Worm (Caenorhabditis elegans) whole organism, L4 larva: Measurements from ENCODE around the gene bicd-1.

Source experiments
- F10B5.3 ChIP-seq: sonication (generic microtip); optimal IDR thresholded peaks from 2 replicates; lab custom pipeline; 2016; ENCODE audit warnings: mild to moderate bottlenecking, missing genetic modification characterization, missing compliant biosample characterization
- F26F4.8 ChIP-seq: fragments of 200-800 bp; sonication (Bioruptor generic); conservative IDR thresholded peaks from 2 replicates; pipeline ENCODE4 v1.3.6; 2022; ENCODE audit warnings: missing genetic modification characterization, missing compliant biosample characterization
- F44E2.7 ChIP-seq: fragments of 200-800 bp; sonication (Bioruptor generic); IDR thresholded peaks from 2 replicates; pipeline ENCODE4 v2.1.2; 2022; ENCODE audit warnings: missing genetic modification characterization, missing compliant biosample characterization
- F49E8.2 ChIP-seq: sonication (generic microtip); optimal IDR thresholded peaks from 2 replicates; lab custom pipeline; 2016; ENCODE audit warnings: missing compliant biosample characterization, mild to moderate bottlenecking, missing genetic modification characterization, borderline replicate concordance
- R02D3.7 ChIP-seq: fragments of 150-350 bp; sonication (generic microtip); optimal IDR thresholded peaks from 3 replicates; lab custom pipeline; 2014; ENCODE audit warnings: missing biosample characterization, missing genetic modification characterization
- Y48G9A.11 ChIP-seq: fragments of 200-800 bp; sonication (Bioruptor generic); IDR thresholded peaks from 2 replicates; pipeline ENCODE4 v1.3.6; 2022; ENCODE audit warnings: missing genetic modification reagents, missing genetic modification characterization, missing compliant biosample characterization
- ZK337.2 ChIP-seq: fragments of 200-800 bp; sonication (Bioruptor generic); IDR thresholded peaks from 2 replicates; pipeline ENCODE4 v1.3.6; 2022; ENCODE audit warnings: missing genetic modification reagents, missing genetic modification characterization, missing compliant biosample characterization
- ama-1 ChIP-seq: fragments of 150-350 bp; optimal IDR thresholded peaks from 2 replicates; lab custom pipeline; 2014; ENCODE audit warnings: inconsistent platforms, mixed read lengths
- arid-1 ChIP-seq: fragments of 200-800 bp; sonication (Bioruptor generic); conservative IDR thresholded peaks from 2 replicates; pipeline ENCODE4 v1.3.6; 2022; ENCODE audit warnings: missing genetic modification reagents, missing genetic modification characterization, missing compliant biosample characterization
- ceh-20 ChIP-seq: fragments of 200-800 bp; sonication (Bioruptor generic); IDR thresholded peaks from 2 replicates; pipeline ENCODE4 v1.3.6; 2022; ENCODE audit warnings: missing genetic modification reagents, missing genetic modification characterization, missing compliant biosample characterization
- ceh-32 ChIP-seq: sonication (generic microtip); optimal IDR thresholded peaks from 2 replicates; lab custom pipeline; 2016; ENCODE audit warnings: mild to moderate bottlenecking, missing genetic modification characterization, missing compliant biosample characterization; ENCODE audit not compliant: poor library complexity
- ceh-62 ChIP-seq: sonication (generic microtip); optimal IDR thresholded peaks from 2 replicates; lab custom pipeline; 2017; ENCODE audit warnings: missing biosample characterization, missing genetic modification characterization
- ces-1 ChIP-seq: fragments of 150-350 bp; sonication (generic microtip); optimal IDR thresholded peaks from 4 replicates; lab custom pipeline; 2014; ENCODE audit warnings: missing biosample characterization, missing genetic modification reagents, missing genetic modification characterization
- daf-12 ChIP-seq: fragments of 150-350 bp; optimal IDR thresholded peaks from 2 replicates; lab custom pipeline; 2014; ENCODE audit warnings: missing biosample characterization, missing genetic modification reagents, missing genetic modification characterization
- daf-16 ChIP-seq, 3 experiments: sonication (generic microtip); optimal IDR thresholded peaks; 2 replicates each; lab custom pipeline; 2016 to 2017; ENCODE audit warnings: missing genetic modification characterization in 3 of 3, missing genetic modification reagents in 3 of 3, mild to moderate bottlenecking in 2 of 3, missing compliant biosample characterization in 2 of 3, missing biosample characterization in 1 of 3, moderate library complexity in 1 of 3
- daf-8 ChIP-seq: fragments of 200-800 bp; sonication (Bioruptor generic); IDR thresholded peaks from 2 replicates; pipeline ENCODE4 v1.3.6; 2022; ENCODE audit warnings: missing genetic modification characterization, missing compliant biosample characterization
- dmd-9 ChIP-seq: fragments of 200-800 bp; sonication (Bioruptor generic); IDR thresholded peaks from 2 replicates; pipeline ENCODE4 v1.3.6; 2022; ENCODE audit warnings: missing genetic modification reagents, missing genetic modification characterization, missing compliant biosample characterization
- dpl-1 ChIP-seq: fragments of 150-350 bp; optimal IDR thresholded peaks from 2 replicates; lab custom pipeline; 2014; ENCODE audit warnings: missing biosample characterization, missing genetic modification reagents, missing genetic modification characterization
- duxl-1 ChIP-seq: sonication (generic microtip); optimal IDR thresholded peaks from 2 replicates; lab custom pipeline; 2016; ENCODE audit warnings: mild to moderate bottlenecking, missing genetic modification characterization, moderate library complexity, missing compliant biosample characterization; ENCODE audit not compliant: poor library complexity
- dve-1 ChIP-seq: sonication (generic microtip); optimal IDR thresholded peaks from 2 replicates; lab custom pipeline; 2017; ENCODE audit warnings: antibody characterized with exemption, mild to moderate bottlenecking, missing genetic modification characterization, missing compliant biosample characterization; ENCODE audit not compliant: insufficient read depth
- fkh-10 ChIP-seq: fragments of 150-350 bp; optimal IDR thresholded peaks from 2 replicates; lab custom pipeline; 2014; ENCODE audit warnings: missing biosample characterization, missing genetic modification reagents, missing genetic modification characterization
- fos-1 ChIP-seq: fragments of 150-350 bp; optimal IDR thresholded peaks from 2 replicates; lab custom pipeline; 2014; ENCODE audit warnings: missing biosample characterization, missing genetic modification characterization
- gei-8 ChIP-seq: fragments of 200-800 bp; sonication (Bioruptor generic); optimal IDR thresholded peaks from 2 replicates; lab custom pipeline; 2018; ENCODE audit warnings: mild to moderate bottlenecking, missing genetic modification characterization, missing compliant biosample characterization
- hif-1 ChIP-seq, 2 experiments: sonication (generic microtip); optimal IDR thresholded peaks; 2 replicates each; lab custom pipeline; 2016 to 2017; ENCODE audit warnings: missing compliant biosample characterization in 2 of 2, missing genetic modification characterization in 2 of 2, missing genetic modification reagents in 2 of 2, missing genotype in 2 of 2, mild to moderate bottlenecking in 1 of 2
- hlh-30 ChIP-seq: sonication (generic microtip); optimal IDR thresholded peaks from 2 replicates; lab custom pipeline; 2017; ENCODE audit warnings: antibody characterized with exemption, mild to moderate bottlenecking, missing genetic modification characterization, missing compliant biosample characterization; ENCODE audit not compliant: insufficient read depth
- hmg-1.1 ChIP-seq: fragments of 200-800 bp; sonication (Bioruptor generic); IDR thresholded peaks from 2 replicates; pipeline ENCODE4 v1.3.6; 2022; ENCODE audit warnings: missing genetic modification reagents, missing genetic modification characterization, missing compliant biosample characterization
- jun-1 ChIP-seq: fragments of 150-350 bp; optimal IDR thresholded peaks from 2 replicates; lab custom pipeline; 2014; ENCODE audit warnings: missing biosample characterization, missing genetic modification reagents, missing genetic modification characterization
- lin-1 ChIP-seq: fragments of 200-800 bp; sonication (Bioruptor generic); IDR thresholded peaks from 2 replicates; pipeline ENCODE4 v1.3.6; 2022; ENCODE audit warnings: missing genetic modification reagents, missing genetic modification characterization, missing compliant biosample characterization
- lin-38 ChIP-seq: fragments of 200-800 bp; sonication (Bioruptor generic); IDR thresholded peaks from 2 replicates; pipeline ENCODE4 v1.3.6; 2022; ENCODE audit warnings: missing genetic modification reagents, missing genetic modification characterization, missing compliant biosample characterization
- lir-3 ChIP-seq: sonication (generic microtip); optimal IDR thresholded peaks from 2 replicates; lab custom pipeline; 2016; ENCODE audit warnings: mild to moderate bottlenecking, missing genetic modification characterization, missing compliant biosample characterization
- lsy-2 ChIP-seq, 2 experiments: fragments of 150-350 bp in 1 of 2; sonication (generic microtip) in 1 of 2; optimal IDR thresholded peaks; 2 replicates each; lab custom pipeline; 2014 to 2017; ENCODE audit warnings: missing biosample characterization in 2 of 2, missing genetic modification characterization in 2 of 2
- madf-5 ChIP-seq, 2 experiments: fragments of 200-800 bp; sonication (Bioruptor generic); IDR thresholded peaks; 2 replicates each; pipeline ENCODE4 v1.3.6; 2022; ENCODE audit warnings: missing compliant biosample characterization in 2 of 2, missing genetic modification characterization in 2 of 2
- madf-9 ChIP-seq: fragments of 200-800 bp; sonication (Bioruptor generic); conservative IDR thresholded peaks from 2 replicates; pipeline ENCODE4 v1.3.6; 2022; ENCODE audit warnings: missing genetic modification reagents, missing genetic modification characterization, missing compliant biosample characterization
- nhr-10 ChIP-seq: fragments of 150-350 bp; optimal IDR thresholded peaks from 2 replicates; lab custom pipeline; 2014; ENCODE audit warnings: missing biosample characterization, missing genetic modification characterization
- nhr-102 ChIP-seq: sonication (generic microtip); optimal IDR thresholded peaks from 2 replicates; lab custom pipeline; 2016; ENCODE audit warnings: mild to moderate bottlenecking, missing genetic modification characterization, moderate library complexity, missing compliant biosample characterization
- nhr-28 ChIP-seq: fragments of 150-350 bp; optimal IDR thresholded peaks from 2 replicates; lab custom pipeline; 2014; ENCODE audit warnings: missing biosample characterization, missing genetic modification characterization
- nhr-41 ChIP-seq: fragments of 200-800 bp; sonication (Bioruptor generic); IDR thresholded peaks from 2 replicates; pipeline ENCODE4 v1.3.6; 2022; ENCODE audit warnings: missing genetic modification reagents, missing genetic modification characterization, missing compliant biosample characterization
- nhr-42 ChIP-seq: fragments of 200-800 bp; sonication (Bioruptor generic); IDR thresholded peaks from 2 replicates; pipeline ENCODE4 v1.3.6; 2022; ENCODE audit warnings: missing genetic modification characterization, missing compliant biosample characterization
- nhr-76 ChIP-seq: fragments of 150-350 bp; optimal IDR thresholded peaks from 2 replicates; lab custom pipeline; 2014; ENCODE audit warnings: missing biosample characterization, missing genetic modification characterization
- pha-4 ChIP-seq, 2 experiments: fragments of 150-350 bp in 1 of 2; fragments of 200-800 bp in 1 of 2; sonication (Bioruptor generic) in 1 of 2; IDR thresholded peaks in 1 of 2; optimal IDR thresholded peaks in 1 of 2; 2 replicates each; pipeline versions ENCODE4 v1.3.6 to Lab custom; 2014 to 2022; ENCODE audit warnings: missing genetic modification characterization in 2 of 2, missing genetic modification reagents in 2 of 2, missing biosample characterization in 1 of 2, missing compliant biosample characterization in 1 of 2
- php-3 ChIP-seq: fragments of 200-800 bp; sonication (Bioruptor generic); IDR thresholded peaks from 2 replicates; pipeline ENCODE4 v1.3.6; 2022; ENCODE audit warnings: missing genetic modification reagents, missing genetic modification characterization, missing compliant biosample characterization
- snpc-1.2 ChIP-seq: fragments of 200-800 bp; sonication (Bioruptor generic); IDR thresholded peaks from 2 replicates; pipeline ENCODE4 v1.3.6; 2022; ENCODE audit warnings: missing genetic modification reagents, missing genetic modification characterization, missing compliant biosample characterization
- snpc-4 ChIP-seq: fragments of 150-350 bp; optimal IDR thresholded peaks from 2 replicates; lab custom pipeline; 2014; ENCODE audit warnings: missing biosample characterization, missing genetic modification characterization
- spr-3 ChIP-seq: fragments of 200-800 bp; sonication (Bioruptor generic); optimal IDR thresholded peaks from 2 replicates; lab custom pipeline; 2018; ENCODE audit warnings: mild to moderate bottlenecking, missing genetic modification characterization, missing compliant biosample characterization
- vab-7 ChIP-seq: fragments of 200-800 bp; sonication (Bioruptor generic); IDR thresholded peaks from 2 replicates; pipeline ENCODE4 v1.3.6; 2022; ENCODE audit warnings: missing genetic modification reagents, missing genetic modification characterization, missing compliant biosample characterization
- zip-11 ChIP-seq: fragments of 200-800 bp; sonication (Bioruptor generic); IDR thresholded peaks from 2 replicates; pipeline ENCODE4 v1.3.6; 2022; ENCODE audit warnings: missing genetic modification characterization, missing compliant biosample characterization
- zip-2 ChIP-seq: fragments of 150-350 bp; optimal IDR thresholded peaks from 2 replicates; lab custom pipeline; 2014; ENCODE audit warnings: missing biosample characterization, missing genetic modification characterization
- ztf-7 ChIP-seq: fragments of 150-350 bp; optimal IDR thresholded peaks from 2 replicates; lab custom pipeline; 2014; ENCODE audit warnings: missing biosample characterization, missing genetic modification characterization

Gene bicd-1

ce11 chrIV:6555388-6556330 is 16.5 kb downstream of the bicd-1 start, which contains the start of gene paqr-1 (continued):
- TF ChIP-seq snpc-1.2 (GFP tag; lab: Robert Waterston, UW) = no peak
- no peak for TF ChIP-seq nhr-42 (GFP tag; lab: Robert Waterston, UW)
- TF ChIP-seq ama-1 (lab: Kevin White, UChicago) = no peak
- no peak for TF ChIP-seq F10B5.3 (tag; lab: Kevin White, UChicago)
- TF ChIP-seq ces-1 (GFP tag; lab: Kevin White, UChicago) = no peak
- no peak for TF ChIP-seq ztf-7 (tag; lab: Kevin White, UChicago)
- TF ChIP-seq duxl-1 (tag; lab: Kevin White, UChicago) = no peak
- no peak for TF ChIP-seq nhr-102 (tag; lab: Kevin White, UChicago)
- TF ChIP-seq R02D3.7 (tag; lab: Kevin White, UChicago) = no peak
- TF ChIP-seq ceh-20 (GFP tag; lab: Robert Waterston, UW) = no peak
- no peak for TF ChIP-seq madf-5 (GFP tag; IDR thresholded peaks at IDR 0.05; lab: Robert Waterston, UW)
- TF ChIP-seq jun-1 = no peak
- no peak for TF ChIP-seq php-3
- TF ChIP-seq dmd-9 (GFP tag; lab: Robert Waterston, UW) = no peak
- no peak for TF ChIP-seq hif-1 (tag; optimal IDR thresholded peaks at IDR 0.05; lab: Kevin White, UChicago)
- no peak for TF ChIP-seq vab-7 (GFP tag; lab: Robert Waterston, UW)
- no peak for TF ChIP-seq ceh-32 (tag; lab: Kevin White, UChicago)
- no peak for TF ChIP-seq daf-12 (tag; lab: Kevin White, UChicago)
- TF ChIP-seq Y48G9A.11 (GFP tag; lab: Robert Waterston, UW) = no peak
- peak; percentile 56 for TF ChIP-seq dve-1 (tag; lab: Kevin White, UChicago)
- no peak for TF ChIP-seq F26F4.8 (GFP tag; lab: Robert Waterston, UW)
- TF ChIP-seq lsy-2 (tag; optimal IDR thresholded peaks at IDR 0.05; lab: Kevin White, UChicago) = peak in 1 of 2 experiments; percentile 43
- TF ChIP-seq zip-2 (tag; lab: Kevin White, UChicago) = no peak
- no peak for TF ChIP-seq nhr-28 (tag; lab: Kevin White, UChicago)
- TF ChIP-seq arid-1 (GFP tag; lab: Robert Waterston, UW) = no peak
- no peak for TF ChIP-seq lir-3 (tag; lab: Kevin White, UChicago)
- 0 out of 2 replicates have a peak, but pooled peaks have one; percentile 22 for TF ChIP-seq lin-38 (GFP tag; lab: Robert Waterston, UW)
- peak; percentile 72 for TF ChIP-seq dpl-1
- TF ChIP-seq F49E8.2 = no peak
- TF ChIP-seq snpc-4 (tag; lab: Kevin White, UChicago) = no peak
- TF ChIP-seq lin-1 (GFP tag; lab: Robert Waterston, UW) = no peak
- TF ChIP-seq madf-9 (GFP tag; lab: Robert Waterston, UW) = no peak
- TF ChIP-seq ZK337.2 = no peak
- TF ChIP-seq nhr-41 (GFP tag; lab: Robert Waterston, UW) = no peak
- TF ChIP-seq daf-8 = no peak
- no peak for TF ChIP-seq fos-1 (tag; lab: Kevin White, UChicago)
- TF ChIP-seq hlh-30 = peak; percentile 82
- peak in 1 of 2 experiments; percentile 7 for TF ChIP-seq daf-16 (GFP tag; optimal IDR thresholded peaks at IDR 0.05; lab: Kevin White, UChicago)
- TF ChIP-seq daf-16 (tag; optimal IDR thresholded peaks at IDR 0.05; lab: Kevin White, UChicago) = peak; percentile 55
- TF ChIP-seq pha-4 (GFP tag; IDR thresholded peaks at IDR 0.05; lab: Robert Waterston, UW) = no peak
- TF ChIP-seq pha-4 (tag; optimal IDR thresholded peaks at IDR 0.05; lab: Kevin White, UChicago) = no peak
- TF ChIP-seq zip-11 = no peak
- no peak for TF ChIP-seq nhr-10
- no peak for TF ChIP-seq fkh-10
- no peak for TF ChIP-seq gei-8 (GFP tag; lab: Kevin White, UChicago)
- no peak for TF ChIP-seq nhr-76 (tag; lab: Kevin White, UChicago)
- 0 out of 2 replicates have a peak, but pooled peaks have one; percentile 19 for TF ChIP-seq hmg-1.1 (GFP tag; lab: Robert Waterston, UW)
- TF ChIP-seq ceh-62 (tag; lab: Kevin White, UChicago) = no peak
- no peak for TF ChIP-seq F44E2.7 (GFP tag; lab: Robert Waterston, UW)
- no peak for TF ChIP-seq spr-3 (GFP tag; lab: Kevin White, UChicago)
